Worm (Caenorhabditis elegans) whole organism, midembryonic: ENCODE results near the gene M02B1.4.

ENCODE experiments used
- T22C8.4 ChIP-seq: fragments of 200-800 bp; sonication (Bioruptor generic); IDR thresholded peaks from 2 replicates; pipeline ENCODE4 v1.3.6; 2022; ENCODE audit warnings: missing genetic modification characterization, missing compliant biosample characterization
- cog-1 ChIP-seq: sonication (generic microtip); optimal IDR thresholded peaks from 2 replicates; lab custom pipeline; 2016; ENCODE audit warnings: missing genetic modification characterization, missing compliant biosample characterization
- flt-1 ChIP-seq: fragments of 200-800 bp; sonication (Bioruptor generic); IDR thresholded peaks from 2 replicates; pipeline ENCODE4 v1.3.6; 2022; ENCODE audit warnings: missing genetic modification characterization, missing compliant biosample characterization
- klf-2 ChIP-seq: fragments of 200-800 bp; sonication (Bioruptor generic); conservative IDR thresholded peaks from 2 replicates; pipeline ENCODE4 v1.3.6; 2022; ENCODE audit warnings: missing genetic modification reagents, missing genetic modification characterization, missing compliant biosample characterization
- med-1 ChIP-seq: sonication (generic microtip); optimal IDR thresholded peaks from 2 replicates; lab custom pipeline; 2017; ENCODE audit warnings: missing genetic modification characterization, mild to moderate bottlenecking, missing compliant biosample characterization, antibody characterized with exemption, missing genetic modification reagents; ENCODE audit not compliant: insufficient read depth
- ref-1 ChIP-seq: fragments of 200-800 bp; sonication (Bioruptor generic); conservative IDR thresholded peaks from 2 replicates; pipeline ENCODE4 v1.3.6; 2022; ENCODE audit warnings: missing genetic modification reagents, missing genetic modification characterization, missing compliant biosample characterization
- tab-1 ChIP-seq: fragments of 200-800 bp; sonication (Bioruptor generic); IDR thresholded peaks from 2 replicates; pipeline ENCODE4 v1.3.6; 2022; ENCODE audit warnings: missing genetic modification characterization, missing compliant biosample characterization
- ztf-23 ChIP-seq: fragments of 200-800 bp; sonication (Bioruptor generic); IDR thresholded peaks from 2 replicates; pipeline ENCODE4 v1.3.6; 2022; ENCODE audit warnings: missing genetic modification reagents, missing genetic modification characterization, missing compliant biosample characterization
- ztf-29 ChIP-seq: fragments of 200-800 bp; sonication (Bioruptor generic); IDR thresholded peaks from 2 replicates; pipeline ENCODE4 v1.3.6; 2022; ENCODE audit warnings: missing genetic modification reagents, missing genetic modification characterization, missing compliant biosample characterization

M02B1.4 gene

DNA sequence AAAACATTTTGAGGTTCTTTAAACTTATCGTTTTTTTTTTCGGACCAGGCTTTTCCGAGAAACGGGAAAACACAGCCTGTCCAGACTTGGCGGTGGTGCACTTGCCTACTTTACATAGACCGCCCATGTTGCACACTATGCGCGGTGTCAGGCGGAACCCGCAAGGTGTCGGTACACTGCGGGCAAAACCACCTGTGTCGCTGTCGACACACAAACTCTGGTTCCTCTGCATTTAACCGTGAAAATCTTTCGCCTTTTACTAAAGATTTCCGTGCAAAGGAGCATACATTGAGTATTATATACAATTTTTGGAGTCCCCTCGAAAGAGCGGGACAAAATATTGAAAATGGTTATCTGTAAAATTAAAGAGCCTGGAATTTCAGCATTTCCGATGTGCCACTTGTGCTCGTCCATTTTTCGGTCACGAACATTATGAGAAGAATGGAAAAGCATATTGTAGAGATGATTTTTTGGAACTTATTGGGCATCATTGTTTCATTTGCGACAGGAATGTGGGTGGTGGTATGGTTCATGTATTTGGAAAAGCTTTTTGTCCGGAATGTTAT is 29.7 kb downstream of the M02B1.4 start:
- no peak for TF ChIP-seq ref-1 (GFP tag; lab: Robert Waterston, UW)
- no peak for TF ChIP-seq med-1 (GFP tag; lab: Kevin White, UChicago)
- TF ChIP-seq tab-1 (GFP tag; lab: Robert Waterston, UW): no peak
- no peak for TF ChIP-seq flt-1 (GFP tag; lab: Robert Waterston, UW)
- TF ChIP-seq ztf-23 (GFP tag; lab: Robert Waterston, UW): no peak
- no peak for TF ChIP-seq klf-2 (GFP tag; lab: Robert Waterston, UW)
- TF ChIP-seq T22C8.4 (GFP tag; lab: Robert Waterston, UW): no peak
- TF ChIP-seq ztf-29 (GFP tag; lab: Robert Waterston, UW): no peak
- no peak for TF ChIP-seq cog-1 (tag; lab: Kevin White, UChicago)

DNA sequence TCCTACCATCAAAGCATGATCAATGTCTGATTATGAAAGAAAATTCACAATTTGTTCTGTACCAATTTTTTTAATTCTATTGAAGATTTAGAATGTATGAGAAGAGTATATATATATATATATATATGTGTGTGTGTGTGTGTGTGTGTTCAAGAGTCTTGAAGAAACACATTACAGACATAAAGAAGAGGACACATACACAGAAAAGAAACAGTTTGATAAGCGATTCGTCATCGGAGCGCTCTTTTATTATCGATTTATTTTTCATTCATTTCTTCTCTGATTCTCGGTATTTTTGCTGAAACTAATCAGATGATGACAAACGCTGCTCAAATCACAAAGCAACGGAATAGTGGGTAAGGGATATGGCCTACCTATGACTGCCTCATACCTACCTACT is 31.5 kb downstream of the M02B1.4 start, which contains the start of gene pin-2:
pin-2 (plus strand) TSS at position 227 of the 400 bp plus-strand sequence.
- TF ChIP-seq flt-1 (GFP tag; lab: Robert Waterston, UW): no peak
- TF ChIP-seq ztf-29 (GFP tag; lab: Robert Waterston, UW): no peak
- TF ChIP-seq med-1 (GFP tag; lab: Kevin White, UChicago): no peak
- TF ChIP-seq cog-1 (tag; lab: Kevin White, UChicago): no peak
- no peak for TF ChIP-seq ref-1 (GFP tag; lab: Robert Waterston, UW)
- no peak for TF ChIP-seq T22C8.4 (GFP tag; lab: Robert Waterston, UW)
- TF ChIP-seq klf-2 (GFP tag; lab: Robert Waterston, UW): no peak
- no peak for TF ChIP-seq tab-1 (GFP tag; lab: Robert Waterston, UW)
- TF ChIP-seq ztf-23 (GFP tag; lab: Robert Waterston, UW): no peak

DNA sequence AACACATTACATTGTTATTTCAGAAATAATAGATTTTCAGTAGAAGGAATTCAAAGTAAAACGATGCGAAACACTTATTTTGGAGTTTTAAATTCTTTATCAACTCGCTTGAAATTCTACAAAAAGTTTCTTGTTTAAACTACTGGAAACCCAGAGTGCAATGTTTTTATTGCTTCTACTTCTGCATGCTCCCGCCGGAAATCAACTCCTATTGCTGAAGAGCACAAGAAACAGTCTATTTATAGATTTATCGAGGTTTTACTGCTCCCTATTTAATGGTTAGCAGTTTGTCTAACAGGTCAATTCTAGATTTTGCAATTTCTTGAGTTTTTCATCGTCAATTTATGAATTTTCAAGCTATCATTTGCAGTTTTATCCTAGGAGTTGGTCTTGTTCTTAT is 32.6 kb downstream of the M02B1.4 start, which contains the start of gene F07C6.6:
F07C6.6 (plus strand) TSS at position 301 of the 400 bp plus-strand sequence.
- no peak for TF ChIP-seq cog-1 (tag; lab: Kevin White, UChicago)
- no peak for TF ChIP-seq med-1 (GFP tag; lab: Kevin White, UChicago)
- no peak for TF ChIP-seq klf-2 (GFP tag; lab: Robert Waterston, UW)
- TF ChIP-seq ztf-23 (GFP tag; lab: Robert Waterston, UW): no peak
- no peak for TF ChIP-seq T22C8.4 (GFP tag; lab: Robert Waterston, UW)
- TF ChIP-seq ztf-29 (GFP tag; lab: Robert Waterston, UW): no peak
- no peak for TF ChIP-seq flt-1 (GFP tag; lab: Robert Waterston, UW)
- no peak for TF ChIP-seq tab-1 (GFP tag; lab: Robert Waterston, UW)
- no peak for TF ChIP-seq ref-1 (GFP tag; lab: Robert Waterston, UW)

DNA sequence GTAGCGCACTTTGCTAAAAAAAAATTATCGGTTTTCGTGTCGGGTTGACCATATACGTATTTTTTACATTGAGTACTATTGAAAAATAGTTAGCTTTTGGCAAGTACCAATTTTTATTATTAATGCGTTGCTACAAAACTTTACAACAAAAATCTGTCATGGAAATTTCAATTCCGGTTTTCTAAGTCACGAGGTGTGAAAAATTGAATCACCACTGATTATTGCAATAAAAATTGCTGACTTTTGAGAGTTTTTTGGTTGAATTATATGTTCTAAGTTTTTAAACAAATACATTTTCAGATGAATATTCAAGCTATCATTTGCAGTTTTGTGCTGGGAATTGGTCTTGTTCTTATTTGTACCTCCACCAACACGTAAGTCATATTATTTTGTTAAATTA is 34.2 kb downstream of the M02B1.4 start, which contains the start of gene F07C6.2:
F07C6.2 (plus strand) TSS at position 301 of the 400 bp plus-strand sequence.
- TF ChIP-seq flt-1 (GFP tag; lab: Robert Waterston, UW) (no peak), klf-2 (GFP tag; lab: Robert Waterston, UW) (no peak), ztf-29 (GFP tag; lab: Robert Waterston, UW) (no peak), ref-1 (GFP tag; lab: Robert Waterston, UW) (no peak), ztf-23 (GFP tag; lab: Robert Waterston, UW) (no peak), cog-1 (tag; lab: Kevin White, UChicago) (no peak), T22C8.4 (GFP tag; lab: Robert Waterston, UW) (no peak), med-1 (GFP tag; lab: Kevin White, UChicago) (no peak)

DNA sequence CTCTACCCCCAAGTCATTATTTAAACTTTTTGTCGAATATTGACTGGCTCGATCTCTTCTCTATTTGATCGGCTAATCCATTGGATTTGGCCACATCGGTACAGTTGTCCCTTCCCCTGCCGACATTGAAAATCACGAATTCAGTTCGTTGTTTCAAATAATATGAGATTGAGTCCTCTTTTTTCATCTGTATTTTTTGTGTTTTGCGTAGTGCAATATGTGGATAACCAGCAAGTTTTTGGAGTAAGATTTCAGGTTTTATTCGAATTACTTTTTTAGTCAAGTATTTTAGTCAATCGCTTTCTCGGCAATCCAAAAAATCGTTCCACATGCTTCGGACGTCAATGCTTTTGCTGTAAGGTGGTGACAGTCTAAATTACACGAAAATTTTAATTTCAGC is 36.0 kb downstream of the M02B1.4 start, which contains the start of gene F07C6.3:
F07C6.3 (plus strand) TSS at position 148 of the 400 bp plus-strand sequence.
- TF ChIP-seq ztf-23 (GFP tag; lab: Robert Waterston, UW) (no peak), tab-1 (GFP tag; lab: Robert Waterston, UW) (no peak), ref-1 (GFP tag; lab: Robert Waterston, UW) (no peak)

DNA sequence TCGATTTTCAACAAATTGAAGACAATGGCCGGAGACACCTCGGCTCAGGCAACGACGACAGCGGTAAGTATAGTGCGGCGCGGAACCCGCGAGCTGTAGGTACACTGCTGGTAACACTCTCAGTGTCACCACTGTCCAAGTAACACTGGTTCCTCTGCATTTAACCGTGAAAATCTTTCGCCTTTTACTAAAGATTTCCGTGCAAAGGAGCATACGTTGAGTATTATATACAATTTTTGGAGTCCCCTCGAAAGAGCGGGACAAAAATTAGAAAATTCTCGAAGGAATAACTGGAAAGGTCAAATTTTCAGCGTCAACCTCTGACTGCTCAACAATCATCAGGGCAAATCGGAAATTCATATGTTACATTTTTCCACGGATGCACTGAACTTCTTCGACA is 39.1 kb downstream of the M02B1.4 start:
- no peak for TF ChIP-seq cog-1 (tag; lab: Kevin White, UChicago)
- TF ChIP-seq tab-1 (GFP tag; lab: Robert Waterston, UW): no peak
- no peak for TF ChIP-seq T22C8.4 (GFP tag; lab: Robert Waterston, UW)
- TF ChIP-seq klf-2 (GFP tag; lab: Robert Waterston, UW): no peak
- no peak for TF ChIP-seq med-1 (GFP tag; lab: Kevin White, UChicago)
- no peak for TF ChIP-seq ref-1 (GFP tag; lab: Robert Waterston, UW)
- no peak for TF ChIP-seq ztf-29 (GFP tag; lab: Robert Waterston, UW)

DNA sequence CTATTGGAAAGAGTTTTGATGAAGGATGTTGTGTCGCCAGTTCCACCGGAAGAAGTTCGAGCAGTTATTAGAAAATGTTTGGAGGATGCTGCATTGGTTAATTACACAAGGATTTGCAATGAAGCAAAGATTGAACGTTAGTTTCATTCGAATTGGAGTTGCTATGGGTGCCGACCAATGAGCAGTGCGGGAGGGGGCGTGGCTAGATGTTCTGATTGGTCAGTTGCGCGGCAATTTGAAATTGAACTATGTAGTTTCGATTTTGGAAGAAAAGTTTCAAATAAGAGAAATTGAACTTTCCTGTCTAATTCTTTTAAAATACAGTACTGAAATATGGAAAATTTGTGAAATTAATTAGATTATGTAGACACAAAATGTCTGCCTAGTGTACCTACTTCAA is 41.9 kb downstream of the M02B1.4 start:
- TF ChIP-seq flt-1 (GFP tag; lab: Robert Waterston, UW) (no peak), ztf-29 (GFP tag; lab: Robert Waterston, UW) (no peak), med-1 (GFP tag; lab: Kevin White, UChicago) (no peak), cog-1 (tag; lab: Kevin White, UChicago) (no peak), T22C8.4 (GFP tag; lab: Robert Waterston, UW) (no peak), klf-2 (GFP tag; lab: Robert Waterston, UW) (no peak), tab-1 (GFP tag; lab: Robert Waterston, UW) (no peak), ztf-23 (GFP tag; lab: Robert Waterston, UW) (no peak), ref-1 (GFP tag; lab: Robert Waterston, UW) (no peak)

DNA sequence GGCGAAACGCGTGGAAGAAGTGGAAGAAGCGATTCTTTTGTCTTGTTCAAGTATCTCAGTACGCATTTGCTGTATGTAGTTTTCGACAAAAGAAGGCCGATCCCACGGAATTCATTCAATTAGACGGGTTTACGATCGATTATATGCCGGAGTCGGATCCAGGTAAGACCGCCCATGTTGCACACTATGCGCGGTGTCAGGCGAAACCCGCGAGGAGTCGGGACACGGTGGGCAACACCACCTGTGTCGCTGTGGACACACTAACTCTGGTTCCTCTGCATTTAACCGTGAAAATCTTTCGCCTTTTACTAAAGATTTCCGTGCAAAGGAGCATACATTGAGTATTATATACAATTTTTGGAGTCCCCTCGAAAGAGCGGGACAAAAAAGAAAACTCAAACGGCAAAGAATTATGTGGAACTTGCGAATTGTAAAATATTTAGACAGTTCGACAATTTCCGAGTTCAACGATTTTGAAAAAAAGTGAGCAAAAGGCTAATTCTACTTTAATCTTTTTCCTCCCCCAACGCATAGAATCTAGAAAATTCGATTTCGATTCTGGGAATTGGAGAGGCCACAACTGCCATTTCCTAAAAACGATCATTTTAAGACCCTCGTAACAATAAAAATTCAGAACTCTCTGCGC is 43.2 kb downstream of the M02B1.4 start:
- TF ChIP-seq klf-2 (GFP tag; lab: Robert Waterston, UW) (no peak), T22C8.4 (GFP tag; lab: Robert Waterston, UW) (no peak), med-1 (GFP tag; lab: Kevin White, UChicago) (no peak), flt-1 (GFP tag; lab: Robert Waterston, UW) (0 out of 2 replicates have a peak, but pooled peaks have one; percentile 21)
